Fruit fly (Drosophila melanogaster) whole organism, embryonic: ENCODE data around the gene Polr2D.
A peak's percentile ranks its signal among the peaks of the same experiment; 100 is the strongest.

Source experiments
- BtbVII ChIP-seq: fragments of 200-800 bp; sonication (Bioruptor generic); optimal IDR thresholded peaks from 3 replicates; lab custom pipeline; 2017; ENCODE audit warnings: missing biosample characterization, mild to moderate bottlenecking, missing genetic modification characterization
- CG10321 ChIP-seq: fragments of 200-800 bp; sonication (Bioruptor generic); IDR thresholded peaks from 2 replicates; pipeline ENCODE4 v1.3.6; 2022; ENCODE audit warnings: missing biosample characterization, missing genetic modification characterization
- CG10565 ChIP-seq: fragments of 200-800 bp; sonication (Bioruptor generic); optimal IDR thresholded peaks from 3 replicates; lab custom pipeline; 2016; ENCODE audit warnings: missing biosample characterization, mild to moderate bottlenecking, missing genetic modification characterization
- CG11695 ChIP-seq: fragments of 200-800 bp; sonication (Bioruptor generic); IDR thresholded peaks from 3 replicates; pipeline ENCODE4 v1.3.6; 2022; ENCODE audit warnings: missing biosample characterization, missing genetic modification characterization
- CG13296 ChIP-seq: fragments of 200-800 bp; sonication (Bioruptor generic); optimal IDR thresholded peaks from 3 replicates; lab custom pipeline; 2018; ENCODE audit warnings: missing biosample characterization, mild to moderate bottlenecking, missing genetic modification characterization
- CG15696 ChIP-seq: fragments of 200-800 bp; sonication (Bioruptor generic); optimal IDR thresholded peaks from 2 replicates; lab custom pipeline; 2019; ENCODE audit warnings: missing biosample characterization, mild to moderate bottlenecking, missing genetic modification characterization, moderate library complexity
- CG17328 ChIP-seq: fragments of 200-800 bp; sonication (Bioruptor generic); IDR thresholded peaks from 2 replicates; pipeline ENCODE4 v1.3.6; 2022; ENCODE audit warnings: missing biosample characterization, missing genetic modification characterization
- CG17612 ChIP-seq: fragments of 200-800 bp; sonication (Bioruptor generic); IDR thresholded peaks from 2 replicates; pipeline ENCODE4 v1.3.6; 2022; ENCODE audit warnings: missing biosample characterization, missing genetic modification characterization
- CG17802 ChIP-seq: fragments of 200-800 bp; sonication (Bioruptor generic); optimal IDR thresholded peaks from 2 replicates; lab custom pipeline; 2018; ENCODE audit warnings: missing biosample characterization, mild to moderate bottlenecking, missing genetic modification characterization, moderate library complexity
- CG2875 ChIP-seq: fragments of 200-800 bp; sonication (Bioruptor generic); optimal IDR thresholded peaks from 2 replicates; lab custom pipeline; 2017; ENCODE audit warnings: missing biosample characterization, mild to moderate bottlenecking, missing genetic modification characterization, missing genetic modification reagents
- CG3847 ChIP-seq: fragments of 200-800 bp; sonication (Bioruptor generic); IDR thresholded peaks from 2 replicates; pipeline ENCODE4 v1.3.6; 2022; ENCODE audit warnings: missing biosample characterization, missing genetic modification characterization
- CG5953 ChIP-seq: fragments of 200-800 bp; sonication (Bioruptor generic); IDR thresholded peaks from 2 replicates; pipeline ENCODE4 v1.3.6; 2022; ENCODE audit warnings: missing biosample characterization, missing genetic modification characterization
- CG6791 ChIP-seq: fragments of 200-800 bp; sonication (Bioruptor generic); IDR thresholded peaks from 3 replicates; pipeline ENCODE4 v1.3.6; 2022; ENCODE audit warnings: missing biosample characterization, missing genetic modification characterization; ENCODE audit not compliant: partially characterized antibody
- CG6854 ChIP-seq: fragments of 200-800 bp; sonication (Bioruptor generic); optimal IDR thresholded peaks from 3 replicates; lab custom pipeline; 2017; ENCODE audit warnings: missing biosample characterization, mild to moderate bottlenecking, missing genetic modification characterization
- CG7745 ChIP-seq: fragments of 200-800 bp; sonication (Bioruptor generic); optimal IDR thresholded peaks from 2 replicates; lab custom pipeline; 2018; ENCODE audit warnings: missing biosample characterization, mild to moderate bottlenecking, missing genetic modification characterization, moderate library complexity
- CG7928 ChIP-seq: fragments of 200-800 bp; sonication (Bioruptor generic); optimal IDR thresholded peaks from 2 replicates; lab custom pipeline; 2017; ENCODE audit warnings: missing biosample characterization, mild to moderate bottlenecking, missing genetic modification characterization
- CG8290 ChIP-seq, 3 experiments: fragments of 200-800 bp; sonication (Bioruptor generic); optimal IDR thresholded peaks; 2 replicates each; lab custom pipeline; 2016 to 2019; ENCODE audit warnings: missing biosample characterization in 3 of 3, missing genetic modification characterization in 3 of 3, mild to moderate bottlenecking in 2 of 3, moderate library complexity in 1 of 3
- CG8478 ChIP-seq: fragments of >200 bp; optimal IDR thresholded peaks from 2 replicates; lab custom pipeline; 2018
- CG8944 ChIP-seq: fragments of 200-800 bp; sonication (Bioruptor generic); optimal IDR thresholded peaks from 3 replicates; lab custom pipeline; 2016; ENCODE audit warnings: missing biosample characterization, missing genetic modification characterization
- CG9817 ChIP-seq: fragments of 200-800 bp; sonication (Bioruptor generic); optimal IDR thresholded peaks from 2 replicates; lab custom pipeline; 2018; ENCODE audit warnings: missing biosample characterization, mild to moderate bottlenecking, missing genetic modification characterization, moderate library complexity
- Camta ChIP-seq: fragments of 200-800 bp; sonication (Bioruptor generic); optimal IDR thresholded peaks from 2 replicates; lab custom pipeline; 2016; ENCODE audit warnings: missing biosample characterization, missing genetic modification characterization
- CrebB ChIP-seq: fragments of 200-800 bp; sonication (Bioruptor generic); optimal IDR thresholded peaks from 3 replicates; lab custom pipeline; 2018; ENCODE audit warnings: missing biosample characterization, mild to moderate bottlenecking, missing genetic modification characterization
- D ChIP-seq, 2 experiments: fragments of 200-800 bp in 1 of 2; fragments of >200 bp in 1 of 2; sonication (Bioruptor generic) in 1 of 2; optimal IDR thresholded peaks; 2 replicates in 1 of 2; 3 replicates in 1 of 2; lab custom pipeline; 2017; ENCODE audit warnings: mild to moderate bottlenecking in 1 of 2, missing biosample characterization in 1 of 2, missing genetic modification characterization in 1 of 2, missing genetic modification reagents in 1 of 2
- Dbx ChIP-seq: fragments of 200-800 bp; sonication (Bioruptor generic); IDR thresholded peaks from 3 replicates; pipeline ENCODE4 v1.3.6; 2022; ENCODE audit warnings: missing biosample characterization, missing genetic modification characterization
- Deaf1 ChIP-seq: fragments of 200-800 bp; optimal IDR thresholded peaks from 3 replicates; lab custom pipeline; 2019; ENCODE audit warnings: missing biosample characterization, mild to moderate bottlenecking, missing genetic modification characterization, moderate library complexity
- Drgx ChIP-seq: fragments of 200-800 bp; sonication (Bioruptor generic); IDR thresholded peaks from 2 replicates; pipeline ENCODE4 v1.3.6; 2022; ENCODE audit warnings: missing biosample characterization, missing genetic modification characterization
- E2f1 ChIP-seq: fragments of 200-800 bp; sonication (Bioruptor generic); IDR thresholded peaks from 2 replicates; pipeline ENCODE4 v1.3.6; 2022; ENCODE audit warnings: missing biosample characterization, missing genetic modification characterization
- H15 ChIP-seq: fragments of 200-800 bp; sonication (Bioruptor generic); IDR thresholded peaks from 3 replicates; pipeline ENCODE4 v1.3.6; 2022; ENCODE audit warnings: missing biosample characterization, missing genetic modification characterization
- HLHmδ ChIP-seq: fragments of 200-800 bp; sonication (Bioruptor generic); optimal IDR thresholded peaks from 2 replicates; lab custom pipeline; 2018; ENCODE audit warnings: missing biosample characterization, mild to moderate bottlenecking, missing genetic modification characterization, moderate library complexity
- Trl ChIP-seq, 3 experiments: fragments of >200 bp in 2 of 3; fragments of 200-800 bp in 1 of 3; sonication (Bioruptor generic) in 1 of 3; optimal IDR thresholded peaks; 2 replicates in 1 of 3; 3 replicates in 2 of 3; lab custom pipeline; 2016 to 2017; ENCODE audit warnings: missing biosample characterization in 1 of 3, missing genetic modification characterization in 1 of 3
- cg ChIP-seq: fragments of 200-800 bp; sonication (Bioruptor generic); optimal IDR thresholded peaks from 3 replicates; lab custom pipeline; 2019; ENCODE audit warnings: missing biosample characterization, mild to moderate bottlenecking, missing genetic modification characterization, moderate library complexity
- cwo ChIP-seq: fragments of 200-800 bp; sonication (Bioruptor generic); optimal IDR thresholded peaks from 3 replicates; lab custom pipeline; 2017; ENCODE audit warnings: missing biosample characterization, missing genetic modification characterization, mild to moderate bottlenecking, moderate library complexity, missing genetic modification reagents
- danr ChIP-seq: fragments of 200-800 bp; sonication (Bioruptor generic); IDR thresholded peaks from 2 replicates; pipeline ENCODE4 v1.3.6; 2022; ENCODE audit warnings: missing biosample characterization, missing genetic modification characterization
- dm ChIP-seq: fragments of 200-800 bp; sonication (Bioruptor generic); optimal IDR thresholded peaks from 3 replicates; lab custom pipeline; 2016; ENCODE audit warnings: missing biosample characterization, missing genetic modification characterization
- fru ChIP-seq: fragments of >200 bp; optimal IDR thresholded peaks from 2 replicates; lab custom pipeline; 2017
- lola ChIP-seq, 3 experiments: fragments of >200 bp in 2 of 3; fragments of 200-800 bp in 1 of 3; sonication (Bioruptor generic) in 1 of 3; optimal IDR thresholded peaks; 2 replicates each; lab custom pipeline; 2017 to 2019; ENCODE audit warnings: missing biosample characterization in 3 of 3, missing genetic modification characterization in 3 of 3, mild to moderate bottlenecking in 1 of 3, moderate library complexity in 1 of 3
- oc ChIP-seq: fragments of 200-800 bp; sonication (Bioruptor generic); optimal IDR thresholded peaks from 2 replicates; lab custom pipeline; 2018; ENCODE audit warnings: missing biosample characterization, mild to moderate bottlenecking, missing genetic modification characterization, moderate library complexity
- org-1 ChIP-seq: fragments of 200-800 bp; sonication (Bioruptor generic); optimal IDR thresholded peaks from 2 replicates; lab custom pipeline; 2017; ENCODE audit warnings: missing biosample characterization, missing genetic modification characterization
- sc ChIP-seq, 3 experiments: fragments of >200 bp in 2 of 3; fragments of 200-800 bp in 1 of 3; sonication (Bioruptor generic) in 1 of 3; optimal IDR thresholded peaks; 2 replicates in 2 of 3; 3 replicates in 1 of 3; lab custom pipeline; 2017; ENCODE audit warnings: mild to moderate bottlenecking in 1 of 3, missing biosample characterization in 1 of 3, missing genetic modification characterization in 1 of 3, missing genetic modification reagents in 1 of 3
- sd ChIP-seq: fragments of 200-800 bp; sonication (Bioruptor generic); optimal IDR thresholded peaks from 3 replicates; lab custom pipeline; 2018; ENCODE audit warnings: missing biosample characterization, mild to moderate bottlenecking, missing genetic modification characterization, moderate library complexity
- seq ChIP-seq: fragments of 200-800 bp; sonication (Bioruptor generic); IDR thresholded peaks from 2 replicates; pipeline ENCODE4 v1.3.6; 2022; ENCODE audit warnings: missing biosample characterization, missing genetic modification characterization
- sr ChIP-seq: fragments of 200-800 bp; sonication (Bioruptor generic); IDR thresholded peaks from 3 replicates; pipeline ENCODE4 v1.3.6; 2022; ENCODE audit warnings: missing biosample characterization, missing genetic modification characterization
- stc ChIP-seq: fragments of 200-800 bp; sonication (Bioruptor generic); IDR thresholded peaks from 2 replicates; pipeline ENCODE4 v1.3.6; 2022; ENCODE audit warnings: missing biosample characterization, missing genetic modification characterization
- tll ChIP-seq, 2 experiments: fragments of 200-800 bp in 1 of 2; fragments of >200 bp in 1 of 2; sonication (Bioruptor generic) in 1 of 2; optimal IDR thresholded peaks; 2 replicates each; lab custom pipeline; 2017 to 2019; ENCODE audit warnings: missing biosample characterization in 2 of 2, missing genetic modification characterization in 2 of 2, mild to moderate bottlenecking in 1 of 2, moderate library complexity in 1 of 2
- toy ChIP-seq: fragments of 200-800 bp; sonication (Bioruptor generic); IDR thresholded peaks from 2 replicates; pipeline ENCODE4 v1.3.6; 2022; ENCODE audit warnings: missing biosample characterization, missing genetic modification characterization
- trem ChIP-seq: fragments of 200-800 bp; optimal IDR thresholded peaks from 3 replicates; lab custom pipeline; 2019; ENCODE audit warnings: missing biosample characterization, mild to moderate bottlenecking, missing genetic modification characterization, moderate library complexity
- vvl ChIP-seq: fragments of 200-800 bp; sonication (Bioruptor generic); IDR thresholded peaks from 2 replicates; pipeline ENCODE4 v1.3.6; 2022; ENCODE audit warnings: missing biosample characterization, missing genetic modification characterization
- z ChIP-seq: fragments of 200-800 bp; sonication (Bioruptor generic); IDR thresholded peaks from 3 replicates; pipeline ENCODE4 v1.3.6; 2022; ENCODE audit warnings: missing biosample characterization, missing genetic modification characterization

Polr2D gene

DNA sequence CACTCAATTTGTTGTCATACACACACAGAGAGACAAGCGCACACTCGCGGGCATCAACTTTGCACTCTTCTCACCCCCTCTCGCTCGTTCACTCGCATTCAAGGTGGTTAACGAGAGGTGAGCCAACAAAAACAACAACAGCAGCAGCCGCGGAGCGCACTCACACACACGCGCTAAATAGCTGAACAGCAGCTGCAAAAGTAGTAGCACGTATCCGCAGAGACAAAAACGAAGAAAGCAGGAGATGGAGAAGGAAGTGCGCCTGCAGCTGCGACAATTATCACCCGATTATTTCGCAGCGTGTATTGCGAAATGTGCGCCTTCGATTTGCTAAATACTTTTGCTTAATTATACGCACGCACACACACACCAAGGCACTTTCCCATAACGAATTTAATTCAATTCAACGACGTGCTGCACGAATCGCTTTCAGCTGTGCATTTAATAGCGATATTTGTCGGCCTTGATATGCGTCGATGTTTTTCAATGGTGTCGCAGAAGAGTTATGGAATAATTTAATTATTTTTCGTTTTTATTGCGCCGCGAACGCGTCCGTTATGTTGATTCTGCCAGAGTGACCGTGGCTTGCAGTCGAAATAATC, 43.1 kb upstream of the Polr2D start (continued):
- TF ChIP-seq BtbVII (peak; percentile 25), CG7745 (tag; lab: Kevin White, UChicago) (no peak), CG5953 (GFP tag; lab: Robert Waterston, UW) (no peak), CG11695 (GFP tag; lab: Robert Waterston, UW) (0 out of 3 replicates have a peak, but pooled peaks have one; percentile 1), CG6854 (GFP tag; lab: Kevin White, UChicago) (peak; percentile 42), CG17802 (tag; lab: Kevin White, UChicago) (no peak), danr (no peak), CG10565 (GFP tag; lab: Kevin White, UChicago) (no peak), CG7928 (no peak), trem (tag; lab: Kevin White, UChicago) (no peak), CG3847 (GFP tag; lab: Robert Waterston, UW) (no peak), sc (optimal IDR thresholded peaks at IDR 0.05; lab: Kevin White, UChicago) (no peak), sc (GFP tag; optimal IDR thresholded peaks at IDR 0.05; lab: Kevin White, UChicago) (no peak), D (optimal IDR thresholded peaks at IDR 0.05; lab: Kevin White, UChicago) (peak; percentile 72), D (GFP tag; optimal IDR thresholded peaks at IDR 0.05; lab: Kevin White, UChicago) (no peak), CG15696 (no peak), CG17612 (GFP tag; lab: Robert Waterston, UW) (no peak), z (GFP tag; lab: Robert Waterston, UW) (peak; percentile 74; the same call in 2 of the 3 replicates), lola (GFP tag; optimal IDR thresholded peaks at IDR 0.05; lab: Kevin White, UChicago) (no peak), CG13296 (GFP tag; lab: Kevin White, UChicago) (peak; percentile 28), sd (tag; lab: Kevin White, UChicago) (peak; percentile 72), toy (GFP tag; lab: Robert Waterston, UW) (no peak), CG8478 (peak; percentile 12), Deaf1 (tag; lab: Kevin White, UChicago) (peak; percentile 37), H15 (0 out of 3 replicates have a peak, but pooled peaks have one; percentile 6), Camta (GFP tag; lab: Kevin White, UChicago) (no peak), CrebB (tag; lab: Kevin White, UChicago) (peak; percentile 40), CG2875 (GFP tag; lab: Kevin White, UChicago) (peak; percentile 3), org-1 (GFP tag; lab: Kevin White, UChicago) (no peak), HLHmδ (GFP tag; lab: Kevin White, UChicago) (peak; percentile 91), Drgx (GFP tag; lab: Robert Waterston, UW) (peak; percentile 60), seq (GFP tag; lab: Robert Waterston, UW) (peak; percentile 74), dm (GFP tag; lab: Kevin White, UChicago) (no peak), fru (lab: Kevin White, UChicago) (no peak), tll (GFP tag; optimal IDR thresholded peaks at IDR 0.05; lab: Kevin White, UChicago) (peak in 1 of 2 experiments; percentile 57), vvl (GFP tag; lab: Robert Waterston, UW) (no peak), Dbx (GFP tag; lab: Robert Waterston, UW) (peak; percentile 54; the same call in 2 of the 3 replicates), cwo (peak; percentile 34), oc (tag; lab: Kevin White, UChicago) (no peak), CG6791 (GFP tag; lab: Robert Waterston, UW) (peak; percentile 19; the same call in 1 of the 3 replicates), E2f1 (no peak), stc (0 out of 2 replicates have a peak, but pooled peaks have one; percentile 18), CG17328 (GFP tag; lab: Robert Waterston, UW) (peak; percentile 44; the same call in 1 of the 2 replicates), Trl (optimal IDR thresholded peaks at IDR 0.05; lab: Kevin White, UChicago) (peak; percentile 41 to 53), Trl (GFP tag; optimal IDR thresholded peaks at IDR 0.05; lab: Kevin White, UChicago) (no peak), CG10321 (no peak), CG8944 (GFP tag; lab: Kevin White, UChicago) (no peak), cg (GFP tag; lab: Kevin White, UChicago) (peak; percentile 94), CG8290 (GFP tag; optimal IDR thresholded peaks at IDR 0.05; lab: Kevin White, UChicago) (no peak), CG8290 (tag; optimal IDR thresholded peaks at IDR 0.05; lab: Kevin White, UChicago) (peak in 1 of 2 experiments; percentile 60), sr (GFP tag; lab: Robert Waterston, UW) (no peak), CG9817 (tag; lab: Kevin White, UChicago) (peak; percentile 21)
